Fruit fly (Drosophila melanogaster): ENCODE results near the gene CG13699.

- no peak for TF ChIP-seq CG8478 (optimal IDR thresholded peaks at IDR 0.05)
- TF ChIP-seq CTCF (optimal IDR thresholded peaks at IDR 0.05) = peak; percentile 65 to 80
These were observed 1.1 kb downstream of the CG13699 start for dm6 chr3L:18161175-18161574.
